Fruit fly (Drosophila melanogaster) whole organism, wandering third instar larva: ENCODE data around the gene B9d1.

Experiments used
- Hr83 ChIP-seq: fragments of 200-300 bp; sonication (Bioruptor generic); optimal IDR thresholded peaks from 2 replicates; lab custom pipeline; 2016; ENCODE audit warnings: missing biosample characterization, mild to moderate bottlenecking, missing genetic modification characterization, moderate library complexity; ENCODE audit not compliant: poor library complexity, severe bottlenecking
- fru ChIP-seq: fragments of 200-800 bp; sonication (Bioruptor generic); optimal IDR thresholded peaks from 3 replicates; lab custom pipeline; 2016; ENCODE audit warnings: missing biosample characterization, mild to moderate bottlenecking, missing genetic modification characterization

dm6 chr3R:15473360-15473938 lies 8.3 kb upstream of the B9d1 start:
- TF ChIP-seq Hr83 (GFP tag; lab: Kevin White, UChicago), result no peak
- TF ChIP-seq fru, result no peak
